Worm (Caenorhabditis elegans) whole organism, early embryonic: ENCODE measurements around the gene C42D4.3.

Experiments used
- B0310.2 ChIP-seq: sonication (generic microtip); optimal IDR thresholded peaks from 2 replicates; lab custom pipeline; 2016; ENCODE audit warnings: mild to moderate bottlenecking, missing genetic modification characterization, missing compliant biosample characterization
- F13C5.2 ChIP-seq: sonication (generic microtip); optimal IDR thresholded peaks from 2 replicates; lab custom pipeline; 2017; ENCODE audit warnings: mild to moderate bottlenecking, missing genetic modification characterization, inconsistent platforms, missing compliant biosample characterization
- aly-1 ChIP-seq: sonication (generic microtip); optimal IDR thresholded peaks from 2 replicates; lab custom pipeline; 2016; ENCODE audit warnings: missing genetic modification characterization, missing compliant biosample characterization
- ama-1 ChIP-seq: fragments of 150-350 bp; optimal IDR thresholded peaks from 2 replicates; lab custom pipeline; 2014
- ceh-13 ChIP-seq: fragments of 200-800 bp; sonication (Bioruptor generic); optimal IDR thresholded peaks from 2 replicates; lab custom pipeline; 2018; ENCODE audit warnings: mild to moderate bottlenecking, missing genetic modification characterization, missing compliant biosample characterization
- ceh-36 ChIP-seq: sonication (generic microtip); optimal IDR thresholded peaks from 2 replicates; lab custom pipeline; 2016; ENCODE audit warnings: missing genetic modification characterization, inconsistent platforms, missing compliant biosample characterization
- ets-7 ChIP-seq: sonication (generic microtip); optimal IDR thresholded peaks from 2 replicates; lab custom pipeline; 2016; ENCODE audit warnings: missing genotype, missing genetic modification characterization, missing compliant biosample characterization
- flt-1 ChIP-seq: fragments of 200-800 bp; sonication (Bioruptor generic); IDR thresholded peaks from 2 replicates; pipeline ENCODE4 v1.3.6; 2022; ENCODE audit warnings: missing genetic modification characterization, missing compliant biosample characterization
- hmbx-1 ChIP-seq: sonication (generic microtip); optimal IDR thresholded peaks from 2 replicates; lab custom pipeline; 2016; ENCODE audit warnings: mild to moderate bottlenecking, missing genetic modification characterization, missing compliant biosample characterization
- hmg-4 ChIP-seq: fragments of 200-800 bp; sonication (Bioruptor generic); optimal IDR thresholded peaks from 2 replicates; lab custom pipeline; 2018; ENCODE audit warnings: mild to moderate bottlenecking, missing genetic modification characterization, missing compliant biosample characterization
- hnd-1 ChIP-seq: sonication (generic microtip); optimal IDR thresholded peaks from 2 replicates; lab custom pipeline; 2016; ENCODE audit warnings: missing genetic modification characterization, missing compliant biosample characterization
- pes-1 ChIP-seq: fragments of 200-800 bp; sonication (Bioruptor generic); IDR thresholded peaks from 2 replicates; pipeline ENCODE4 v1.3.6; 2022; ENCODE audit warnings: missing genetic modification reagents, missing genetic modification characterization, missing compliant biosample characterization
- scrt-1 ChIP-seq: fragments of 200-800 bp; sonication (Bioruptor generic); IDR thresholded peaks from 2 replicates; pipeline ENCODE4 v1.3.6; 2022; ENCODE audit warnings: missing genetic modification characterization, missing compliant biosample characterization
- sea-1 ChIP-seq: fragments of 200-800 bp; sonication (Bioruptor generic); conservative IDR thresholded peaks from 2 replicates; pipeline ENCODE4 v1.3.6; 2022; ENCODE audit warnings: missing genetic modification characterization, missing compliant biosample characterization
- tbx-11 ChIP-seq: fragments of 200-800 bp; sonication (Bioruptor generic); IDR thresholded peaks from 2 replicates; pipeline ENCODE4 v1.3.6; 2022; ENCODE audit warnings: missing genetic modification characterization, missing compliant biosample characterization
- tbx-37 ChIP-seq: fragments of 200-800 bp; sonication (Bioruptor generic); conservative IDR thresholded peaks from 2 replicates; pipeline ENCODE4 v1.3.6; 2022; ENCODE audit warnings: missing genetic modification reagents, missing genetic modification characterization, missing compliant biosample characterization
- tra-4 ChIP-seq: sonication (generic microtip); optimal IDR thresholded peaks from 2 replicates; lab custom pipeline; 2017; ENCODE audit warnings: missing genetic modification characterization, missing compliant biosample characterization

C42D4.3 gene

DNA sequence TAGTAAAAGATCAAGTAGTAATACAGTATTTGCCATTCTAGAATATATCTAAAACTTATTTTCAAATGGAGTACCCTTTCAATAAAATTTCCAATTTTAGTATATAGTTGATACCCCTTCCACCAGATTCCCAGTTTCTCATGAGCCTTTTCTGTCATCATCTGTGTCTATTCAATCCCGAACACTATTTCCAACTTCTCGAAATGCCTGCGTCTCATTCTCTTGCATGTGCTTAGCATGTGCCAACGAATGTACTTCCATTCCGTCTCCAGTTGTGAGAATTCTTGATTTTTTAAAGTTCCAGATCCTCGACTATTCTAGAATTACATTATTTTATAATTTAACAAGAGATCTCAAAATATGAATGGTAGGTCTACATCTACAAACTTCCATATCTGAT lies 12.5 kb upstream of the C42D4.3 start, which contains the start of gene C42D4.18:
Gene C42D4.18 (plus strand): TSS at position 231 of the 400 bp plus-strand sequence.
- TF ChIP-seq ets-7 (no peak), tra-4 (tag; lab: Kevin White, UChicago) (no peak), sea-1 (GFP tag; lab: Robert Waterston, UW) (no peak), flt-1 (GFP tag; lab: Robert Waterston, UW) (no peak), hmbx-1 (tag; lab: Kevin White, UChicago) (no peak), tbx-11 (GFP tag; lab: Robert Waterston, UW) (no peak)

DNA sequence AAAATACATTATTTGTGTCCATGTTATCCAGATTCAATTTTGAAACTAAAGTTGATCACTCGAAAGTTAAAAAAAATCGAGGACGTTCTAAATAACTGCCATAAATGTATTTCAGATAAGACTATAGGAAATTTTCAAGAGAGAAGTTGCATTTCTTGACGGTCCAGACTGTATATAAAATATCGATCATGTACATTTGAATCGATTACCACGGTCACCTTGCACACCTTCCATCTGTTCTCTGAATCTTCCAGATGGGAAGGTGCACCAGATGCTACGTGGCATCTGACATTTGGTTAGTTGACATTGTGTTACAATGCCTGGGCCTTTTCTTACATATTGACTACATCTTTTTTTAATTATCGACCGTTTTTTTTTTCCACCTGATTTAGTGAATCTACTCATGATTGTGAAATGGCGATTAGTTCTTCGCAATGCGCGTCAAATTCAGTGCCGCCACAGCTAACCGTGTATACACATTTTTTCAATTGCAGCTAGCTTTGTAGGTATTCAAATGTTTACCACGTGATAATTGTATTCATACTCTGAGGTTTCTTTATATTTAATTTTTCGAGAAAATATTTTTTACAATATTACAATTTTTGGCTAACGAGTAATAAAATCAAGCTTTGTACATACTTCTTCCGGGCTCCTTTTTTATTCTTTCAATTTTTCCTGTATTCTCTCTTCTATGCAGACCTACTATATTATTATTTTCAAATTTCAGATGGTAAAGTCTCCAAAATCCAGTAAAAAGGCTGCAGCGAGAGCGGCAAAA lies 10.9 kb upstream of the C42D4.3 start, which contains the start of gene skr-16:
Gene skr-16 (plus strand): TSS at position 728 of the 778 bp plus-strand sequence.
- TF ChIP-seq ama-1 (lab: Kevin White, UChicago) (no peak), flt-1 (GFP tag; lab: Robert Waterston, UW) (no peak), tbx-37 (GFP tag; lab: Robert Waterston, UW) (no peak), ets-7 (no peak), hmg-4 (no peak), ceh-13 (no peak), hnd-1 (no peak), hmbx-1 (tag; lab: Kevin White, UChicago) (no peak), scrt-1 (GFP tag; lab: Robert Waterston, UW) (no peak), ceh-36 (no peak), aly-1 (no peak), B0310.2 (tag; lab: Kevin White, UChicago) (no peak), tra-4 (tag; lab: Kevin White, UChicago) (no peak), sea-1 (GFP tag; lab: Robert Waterston, UW) (no peak)

DNA sequence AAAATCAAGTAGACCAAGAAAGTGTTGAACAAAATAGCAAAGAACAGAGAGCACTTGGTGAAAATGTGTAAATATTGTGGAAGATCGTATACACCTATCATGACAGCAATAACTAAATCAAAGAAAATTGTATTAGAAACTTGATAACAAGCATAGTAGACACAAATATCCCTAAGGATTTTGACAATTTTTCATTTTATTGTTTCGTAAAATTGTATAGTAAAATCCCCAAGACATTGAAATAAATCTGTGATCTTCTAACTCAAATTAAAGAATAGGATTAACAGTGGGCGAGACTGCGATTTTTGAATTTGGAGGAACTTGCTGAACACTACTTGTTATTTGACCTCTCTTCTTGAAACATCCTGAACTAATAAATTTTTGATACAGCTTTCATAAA lies 7.8 kb upstream of the C42D4.3 start, which contains the start of gene str-220:
Gene str-220 (minus strand): TSS at position 101 of the 400 bp plus-strand sequence.
- TF ChIP-seq flt-1 (GFP tag; lab: Robert Waterston, UW) (no peak), tra-4 (tag; lab: Kevin White, UChicago) (no peak), pes-1 (GFP tag; lab: Robert Waterston, UW) (no peak), scrt-1 (GFP tag; lab: Robert Waterston, UW) (no peak), hmbx-1 (tag; lab: Kevin White, UChicago) (no peak), hnd-1 (no peak), ceh-13 (no peak), tbx-37 (GFP tag; lab: Robert Waterston, UW) (no peak), tbx-11 (GFP tag; lab: Robert Waterston, UW) (no peak), hmg-4 (no peak), ets-7 (no peak), ama-1 (lab: Kevin White, UChicago) (no peak), aly-1 (no peak), F13C5.2 (no peak), B0310.2 (tag; lab: Kevin White, UChicago) (no peak), ceh-36 (no peak)

DNA sequence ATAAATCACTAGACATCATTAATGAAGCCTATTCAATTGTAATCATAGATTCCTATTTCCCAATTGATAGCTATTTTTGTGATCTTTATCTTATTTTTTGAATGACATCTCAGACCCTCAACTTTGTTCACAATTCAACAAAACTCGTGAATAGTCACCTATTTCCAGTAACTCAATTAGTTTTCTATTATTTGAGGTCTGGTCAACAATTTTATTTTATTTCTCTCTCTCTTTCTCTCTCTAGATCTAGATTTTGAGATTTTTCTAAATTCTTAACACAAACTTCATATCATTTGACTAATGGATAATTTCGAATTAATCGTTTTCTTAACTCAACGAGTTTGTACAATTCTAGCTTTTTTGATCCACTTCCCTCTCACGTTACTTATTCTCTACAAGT lies 5.5 kb upstream of the C42D4.3 start, which contains the start of gene str-1:
Gene str-1 (plus strand): TSS at position 301 of the 400 bp plus-strand sequence.
- TF ChIP-seq F13C5.2, result no peak
- no peak for TF ChIP-seq ceh-13
- no peak for TF ChIP-seq tbx-11 (GFP tag; lab: Robert Waterston, UW)
- no peak for TF ChIP-seq sea-1 (GFP tag; lab: Robert Waterston, UW)
- TF ChIP-seq tra-4 (tag; lab: Kevin White, UChicago), result no peak
- TF ChIP-seq ama-1 (lab: Kevin White, UChicago), result no peak
- no peak for TF ChIP-seq hnd-1
- TF ChIP-seq flt-1 (GFP tag; lab: Robert Waterston, UW), result no peak
- TF ChIP-seq pes-1 (GFP tag; lab: Robert Waterston, UW), result no peak
- no peak for TF ChIP-seq ets-7
- no peak for TF ChIP-seq hmbx-1 (tag; lab: Kevin White, UChicago)
- TF ChIP-seq tbx-37 (GFP tag; lab: Robert Waterston, UW), result no peak
- TF ChIP-seq ceh-36, result no peak
- TF ChIP-seq B0310.2 (tag; lab: Kevin White, UChicago), result no peak
- TF ChIP-seq scrt-1 (GFP tag; lab: Robert Waterston, UW), result no peak
- TF ChIP-seq hmg-4, result no peak
- no peak for TF ChIP-seq aly-1

DNA sequence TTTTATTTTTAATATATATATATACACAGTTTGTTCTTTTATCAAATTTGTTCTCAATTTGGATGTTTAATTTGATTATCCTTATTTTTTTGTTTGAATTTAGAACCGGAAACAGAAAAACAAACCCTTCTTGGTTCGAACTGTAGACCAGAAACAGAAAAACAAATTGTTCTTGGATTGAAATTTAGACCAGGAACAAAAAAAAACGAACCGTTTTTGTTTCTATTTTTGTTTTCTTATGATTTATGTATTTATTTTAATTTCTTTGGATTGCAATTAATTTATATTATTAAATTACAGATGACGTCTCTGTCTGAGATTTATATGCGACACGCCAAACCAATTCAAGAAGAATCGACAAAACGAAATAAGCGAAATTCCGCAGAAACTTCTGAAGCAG lies 3.7 kb upstream of the C42D4.3 start, which contains the start of gene C42D4.19:
Gene C42D4.19 (plus strand): TSS at position 301 of the 400 bp plus-strand sequence.
- no peak for TF ChIP-seq tra-4 (tag; lab: Kevin White, UChicago)
- no peak for TF ChIP-seq B0310.2 (tag; lab: Kevin White, UChicago)
- no peak for TF ChIP-seq tbx-11 (GFP tag; lab: Robert Waterston, UW)
- no peak for TF ChIP-seq hmbx-1 (tag; lab: Kevin White, UChicago)
- TF ChIP-seq flt-1 (GFP tag; lab: Robert Waterston, UW), result no peak
- TF ChIP-seq pes-1 (GFP tag; lab: Robert Waterston, UW), result no peak
- no peak for TF ChIP-seq sea-1 (GFP tag; lab: Robert Waterston, UW)
- TF ChIP-seq ama-1 (lab: Kevin White, UChicago), result no peak
- no peak for TF ChIP-seq ceh-13
- no peak for TF ChIP-seq ceh-36
- no peak for TF ChIP-seq ets-7
- no peak for TF ChIP-seq scrt-1 (GFP tag; lab: Robert Waterston, UW)
- no peak for TF ChIP-seq hmg-4
- TF ChIP-seq F13C5.2, result no peak

DNA sequence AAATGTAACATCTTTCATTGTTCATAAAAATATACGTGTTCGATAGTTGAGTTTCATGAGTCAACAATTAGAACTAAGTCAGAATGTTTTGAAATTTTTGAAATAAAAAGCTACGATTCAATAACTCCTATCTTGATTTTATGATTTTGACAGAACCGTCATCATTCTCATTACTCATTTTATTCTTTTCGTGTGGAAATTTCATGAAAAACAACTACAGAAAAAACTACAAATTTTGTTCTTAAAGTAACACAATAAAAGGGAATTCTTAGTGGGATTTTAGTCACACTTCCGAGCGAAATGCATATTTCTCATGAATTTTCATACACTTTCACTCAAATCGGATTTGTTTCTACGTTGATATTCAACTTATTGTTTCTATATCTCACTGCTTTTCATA lies 2.2 kb upstream of the C42D4.3 start, which contains the start of gene str-44:
Gene str-44 (plus strand): TSS at position 301 of the 400 bp plus-strand sequence.
- no peak for TF ChIP-seq F13C5.2
- TF ChIP-seq B0310.2 (tag; lab: Kevin White, UChicago), result no peak
- no peak for TF ChIP-seq ama-1 (lab: Kevin White, UChicago)
- TF ChIP-seq ceh-13, result no peak
- no peak for TF ChIP-seq hnd-1
- no peak for TF ChIP-seq ceh-36
- no peak for TF ChIP-seq hmbx-1 (tag; lab: Kevin White, UChicago)
- TF ChIP-seq flt-1 (GFP tag; lab: Robert Waterston, UW), result no peak
- no peak for TF ChIP-seq scrt-1 (GFP tag; lab: Robert Waterston, UW)
- TF ChIP-seq sea-1 (GFP tag; lab: Robert Waterston, UW), result no peak
- no peak for TF ChIP-seq pes-1 (GFP tag; lab: Robert Waterston, UW)
- TF ChIP-seq hmg-4, result no peak
- no peak for TF ChIP-seq tbx-11 (GFP tag; lab: Robert Waterston, UW)

DNA sequence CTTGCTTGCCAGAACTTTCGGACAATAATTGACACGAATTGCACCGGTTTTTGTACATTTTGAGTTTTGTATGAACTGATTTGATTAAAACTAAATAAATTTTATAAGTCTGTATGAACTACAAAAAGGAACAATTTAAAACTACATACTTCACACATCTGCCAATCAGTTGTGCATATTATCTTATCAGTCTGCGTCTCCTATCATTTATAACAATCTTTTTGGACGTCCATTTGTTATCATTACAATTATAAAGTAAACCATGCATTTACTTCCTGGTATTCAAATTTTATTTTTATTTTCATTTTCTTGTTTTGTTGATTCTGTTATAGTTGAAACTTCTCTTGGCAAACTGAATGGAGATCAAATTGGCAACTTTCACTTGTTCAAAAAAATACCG lies 1.3 kb downstream of the C42D4.3 start, which contains the start of gene cest-10:
Gene cest-10 (plus strand): TSS at position 254 of the 400 bp plus-strand sequence.
- no peak for TF ChIP-seq scrt-1 (GFP tag; lab: Robert Waterston, UW)
- TF ChIP-seq flt-1 (GFP tag; lab: Robert Waterston, UW), result no peak
- no peak for TF ChIP-seq aly-1
- no peak for TF ChIP-seq sea-1 (GFP tag; lab: Robert Waterston, UW)
- TF ChIP-seq tbx-37 (GFP tag; lab: Robert Waterston, UW), result no peak
- no peak for TF ChIP-seq hnd-1
- no peak for TF ChIP-seq tra-4 (tag; lab: Kevin White, UChicago)
- no peak for TF ChIP-seq ets-7
- TF ChIP-seq B0310.2 (tag; lab: Kevin White, UChicago), result no peak
- no peak for TF ChIP-seq ceh-36
- no peak for TF ChIP-seq tbx-11 (GFP tag; lab: Robert Waterston, UW)
- TF ChIP-seq ceh-13, result no peak
- TF ChIP-seq pes-1 (GFP tag; lab: Robert Waterston, UW), result no peak
- no peak for TF ChIP-seq hmbx-1 (tag; lab: Kevin White, UChicago)
- TF ChIP-seq F13C5.2, result no peak
- no peak for TF ChIP-seq ama-1 (lab: Kevin White, UChicago)
- TF ChIP-seq hmg-4, result no peak
